Fruit fly (Drosophila melanogaster): ENCODE results near the gene Vps2.

DNA sequence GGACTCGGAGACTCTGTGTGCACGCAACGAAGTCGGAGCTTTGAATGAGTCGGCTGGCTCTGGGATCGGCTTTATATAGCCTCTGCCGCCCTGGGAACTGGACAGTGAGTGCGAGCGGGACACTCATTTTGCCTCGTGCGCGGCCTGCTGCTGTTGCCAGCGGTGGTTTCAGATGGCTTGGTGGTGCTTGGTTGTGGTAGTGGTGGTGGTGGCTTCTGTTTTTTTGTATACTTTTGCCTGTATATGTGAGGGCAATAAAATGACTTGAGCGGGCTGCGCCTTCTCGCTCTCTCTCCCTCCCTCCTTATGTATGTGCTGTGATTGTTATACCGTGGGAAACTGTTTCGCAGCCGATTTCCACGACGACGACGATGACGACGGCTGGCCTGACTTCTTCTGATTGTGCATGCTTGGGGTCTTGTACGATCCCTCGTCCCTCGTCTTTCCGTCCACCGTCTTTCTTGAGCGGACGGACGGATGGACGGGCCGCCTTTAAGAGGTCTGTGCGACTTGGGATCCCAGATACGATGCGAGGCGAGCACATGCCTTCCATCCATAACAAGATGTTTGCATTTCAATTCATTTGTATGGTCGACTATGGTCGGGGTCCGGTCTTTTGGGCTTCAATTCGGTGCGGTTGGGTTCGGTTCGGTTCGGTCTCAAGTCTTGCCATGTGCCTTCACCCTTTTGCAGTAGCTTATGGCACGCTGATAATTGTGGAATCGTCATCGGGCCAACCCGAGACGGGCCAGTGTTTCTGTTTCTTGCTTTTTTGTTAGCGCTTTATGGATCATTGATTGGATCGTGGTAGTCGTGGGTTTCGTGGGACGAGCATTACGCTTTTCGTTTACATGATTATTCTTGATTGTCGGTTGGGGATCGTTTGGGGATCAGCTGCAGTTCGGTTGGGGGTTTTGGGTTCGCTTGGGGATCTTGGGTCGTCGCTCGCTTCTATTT is 46.4 kb upstream of the Vps2 start:
- TF ChIP-seq CG11617 (GFP tag; optimal IDR thresholded peaks at IDR 0.05), result no peak
- TF ChIP-seq kay (GFP tag; ENCODE audit: borderline replicate concordance), result no peak
- TF ChIP-seq ovo (GFP tag; optimal IDR thresholded peaks at IDR 0.05), result no peak
- no peak for TF ChIP-seq Crg-1 (GFP tag; optimal IDR thresholded peaks at IDR 0.05)
- no peak for TF ChIP-seq Hr96 (GFP tag; optimal IDR thresholded peaks at IDR 0.05)
- TF ChIP-seq CG5204 (GFP tag; optimal IDR thresholded peaks at IDR 0.05), result no peak
- TF ChIP-seq Clk (GFP tag; optimal IDR thresholded peaks at IDR 0.05), result no peak
- peak; percentile 79 for TF ChIP-seq tj (GFP tag; optimal IDR thresholded peaks at IDR 0.05)
- TF ChIP-seq toe (GFP tag; optimal IDR thresholded peaks at IDR 0.05), result no peak
- TF ChIP-seq Mnt (GFP tag; optimal IDR thresholded peaks at IDR 0.05), result peak; percentile 31

Measured in whole organism, adult.